Worm (Caenorhabditis elegans): Measurements from ENCODE around the gene sfxn-5.

DNA sequence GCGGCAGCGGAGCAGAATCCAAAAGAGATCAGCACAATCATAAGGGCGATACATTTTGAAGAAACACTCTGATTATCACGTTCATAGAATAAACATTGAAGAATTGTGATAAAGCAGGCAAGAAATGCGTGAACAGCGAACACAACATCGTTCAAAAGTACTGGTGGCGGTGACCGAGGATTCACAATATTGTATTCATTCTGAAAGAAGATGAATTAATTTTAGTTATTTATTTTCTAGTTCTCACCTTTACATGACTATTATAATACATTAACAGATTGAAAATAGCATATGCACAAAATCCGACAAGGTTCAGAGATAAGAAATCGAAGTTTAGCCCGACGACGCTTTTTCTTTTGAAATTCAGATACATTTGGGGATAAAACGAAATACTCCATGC, 31.1 kb upstream of the sfxn-5 start:
- no peak for TF ChIP-seq ztf-11 (tag; optimal IDR thresholded peaks at IDR 0.05)
- no peak for TF ChIP-seq tra-1 (GFP tag; IDR thresholded peaks at IDR 0.05)
- TF ChIP-seq dpl-1 (GFP tag; optimal IDR thresholded peaks at IDR 0.05): no peak
- no peak for TF ChIP-seq lin-15B (tag; optimal IDR thresholded peaks at IDR 0.05)
